Fruit fly (Drosophila melanogaster) whole organism, embryonic: Measurements from ENCODE around the gene CG1213.

Experiments used
- Abd-B ChIP-seq: fragments of 200-800 bp; sonication (Bioruptor generic); optimal IDR thresholded peaks from 2 replicates; lab custom pipeline; 2018; ENCODE audit warnings: missing biosample characterization, mild to moderate bottlenecking, missing genetic modification characterization, moderate library complexity
- CG10274 ChIP-seq: fragments of 200-800 bp; sonication (Bioruptor generic); optimal IDR thresholded peaks from 3 replicates; lab custom pipeline; 2017; ENCODE audit warnings: missing biosample characterization, mild to moderate bottlenecking, missing genetic modification characterization
- CG11696 ChIP-seq: fragments of 200-800 bp; sonication (Bioruptor generic); IDR thresholded peaks from 2 replicates; pipeline ENCODE4 v1.3.6; 2022; ENCODE audit warnings: missing biosample characterization, missing genetic modification characterization
- CG11723 ChIP-seq: fragments of 200-800 bp; sonication (Bioruptor generic); optimal IDR thresholded peaks from 2 replicates; lab custom pipeline; 2017; ENCODE audit warnings: missing biosample characterization, mild to moderate bottlenecking, missing genetic modification characterization
- CG12299 ChIP-seq: fragments of 200-800 bp; sonication (Bioruptor generic); optimal IDR thresholded peaks from 2 replicates; lab custom pipeline; 2018; ENCODE audit warnings: missing biosample characterization, mild to moderate bottlenecking, missing genetic modification characterization
- CG12744 ChIP-seq: fragments of 200-800 bp; sonication (Bioruptor generic); optimal IDR thresholded peaks from 2 replicates; lab custom pipeline; 2016; ENCODE audit warnings: missing biosample characterization, missing genetic modification characterization
- CG14014 ChIP-seq: fragments of 200-800 bp; sonication (Bioruptor generic); IDR thresholded peaks from 2 replicates; pipeline ENCODE4 v1.3.6; 2022; ENCODE audit warnings: missing biosample characterization, missing genetic modification characterization
- CG14965 ChIP-seq: fragments of 200-800 bp; sonication (Bioruptor generic); optimal IDR thresholded peaks from 2 replicates; lab custom pipeline; 2016; ENCODE audit warnings: missing biosample characterization, missing genetic modification characterization, borderline replicate concordance
- CG15696 ChIP-seq: fragments of 200-800 bp; sonication (Bioruptor generic); optimal IDR thresholded peaks from 2 replicates; lab custom pipeline; 2019; ENCODE audit warnings: missing biosample characterization, mild to moderate bottlenecking, missing genetic modification characterization, moderate library complexity
- CG1647 ChIP-seq: fragments of 200-800 bp; sonication (Bioruptor generic); optimal IDR thresholded peaks from 3 replicates; lab custom pipeline; 2016; ENCODE audit warnings: missing biosample characterization, missing genetic modification characterization
- CG17328 ChIP-seq: fragments of 200-800 bp; sonication (Bioruptor generic); IDR thresholded peaks from 2 replicates; pipeline ENCODE4 v1.3.6; 2022; ENCODE audit warnings: missing biosample characterization, missing genetic modification characterization
- CG18476 ChIP-seq: fragments of 200-800 bp; sonication (Bioruptor generic); optimal IDR thresholded peaks from 2 replicates; lab custom pipeline; 2016; ENCODE audit warnings: missing biosample characterization, mild to moderate bottlenecking, missing genetic modification characterization
- CG34376 ChIP-seq: fragments of 200-800 bp; sonication (Bioruptor generic); optimal IDR thresholded peaks from 2 replicates; lab custom pipeline; 2018; ENCODE audit warnings: missing biosample characterization, mild to moderate bottlenecking, missing genetic modification characterization
- CG3995 ChIP-seq: fragments of 200-800 bp; sonication (Bioruptor generic); optimal IDR thresholded peaks from 3 replicates; lab custom pipeline; 2016; ENCODE audit warnings: missing biosample characterization, missing genetic modification characterization
- CG4282 ChIP-seq: fragments of 200-800 bp; sonication (Bioruptor generic); optimal IDR thresholded peaks from 2 replicates; lab custom pipeline; 2016; ENCODE audit warnings: missing biosample characterization, missing genetic modification characterization
- CG4328 ChIP-seq: fragments of 200-800 bp; sonication (Bioruptor generic); optimal IDR thresholded peaks from 3 replicates; lab custom pipeline; 2017; ENCODE audit warnings: missing biosample characterization, missing genetic modification reagents, missing genetic modification characterization
- CG4424 ChIP-seq: fragments of 200-800 bp; sonication (Bioruptor generic); optimal IDR thresholded peaks from 3 replicates; lab custom pipeline; 2016; ENCODE audit warnings: missing biosample characterization, missing genetic modification characterization
- CG4617 ChIP-seq: fragments of 200-800 bp; sonication (Bioruptor generic); optimal IDR thresholded peaks from 3 replicates; lab custom pipeline; 2016; ENCODE audit warnings: missing biosample characterization, missing genetic modification characterization, borderline replicate concordance
- CG4730 ChIP-seq: fragments of 200-800 bp; sonication (Bioruptor generic); IDR thresholded peaks from 2 replicates; pipeline ENCODE4 v1.3.6; 2022; ENCODE audit warnings: missing biosample characterization, missing genetic modification characterization
- CG6272 ChIP-seq: fragments of 200-800 bp; sonication (Bioruptor generic); IDR thresholded peaks from 2 replicates; pipeline ENCODE4 v1.3.6; 2022; ENCODE audit warnings: missing biosample characterization, missing genetic modification characterization
- CG7556 ChIP-seq: fragments of 200-800 bp; sonication (Bioruptor generic); optimal IDR thresholded peaks from 2 replicates; lab custom pipeline; 2017; ENCODE audit warnings: missing biosample characterization, mild to moderate bottlenecking, missing genetic modification characterization
- CG9609 ChIP-seq: fragments of 200-800 bp; sonication (Bioruptor generic); optimal IDR thresholded peaks from 3 replicates; lab custom pipeline; 2016; ENCODE audit warnings: missing biosample characterization, missing genetic modification characterization
- CHES-1-like ChIP-seq: fragments of 200-800 bp; sonication (Bioruptor generic); optimal IDR thresholded peaks from 2 replicates; lab custom pipeline; 2016; ENCODE audit warnings: missing biosample characterization, missing genetic modification characterization
- CkIIα-i1 ChIP-seq: fragments of 200-800 bp; sonication (Bioruptor generic); IDR thresholded peaks from 2 replicates; pipeline ENCODE4 v1.3.6; 2022; ENCODE audit warnings: missing biosample characterization, missing genetic modification characterization
- E2f1 ChIP-seq: fragments of 200-800 bp; sonication (Bioruptor generic); IDR thresholded peaks from 2 replicates; pipeline ENCODE4 v1.3.6; 2022; ENCODE audit warnings: missing biosample characterization, missing genetic modification characterization
- GATAe ChIP-seq: fragments of 200-800 bp; sonication (Bioruptor generic); conservative IDR thresholded peaks from 2 replicates; pipeline ENCODE4 v1.3.6; 2022; ENCODE audit warnings: missing biosample characterization, missing genetic modification characterization
- Gsc ChIP-seq: fragments of 200-800 bp; sonication (Bioruptor generic); IDR thresholded peaks from 2 replicates; pipeline ENCODE4 v1.3.6; 2022; ENCODE audit warnings: missing biosample characterization, missing genetic modification characterization
- Hr51 ChIP-seq, 2 experiments: fragments of 200-800 bp; sonication (Bioruptor generic); optimal IDR thresholded peaks; 2 replicates in 1 of 2; 3 replicates in 1 of 2; lab custom pipeline; 2016 to 2018; ENCODE audit warnings: missing biosample characterization in 2 of 2, missing genetic modification characterization in 2 of 2, mild to moderate bottlenecking in 1 of 2, moderate library complexity in 1 of 2
- Opbp ChIP-seq: fragments of 200-800 bp; sonication (Bioruptor generic); IDR thresholded peaks from 3 replicates; pipeline ENCODE4 v1.3.6; 2022; ENCODE audit warnings: missing biosample characterization, missing genetic modification characterization; ENCODE audit not compliant: partially characterized antibody
- Ravus ChIP-seq: fragments of 200-800 bp; sonication (Bioruptor generic); IDR thresholded peaks from 2 replicates; pipeline ENCODE4 v1.3.6; 2022; ENCODE audit warnings: missing biosample characterization, missing genetic modification characterization
- Rfx ChIP-seq: fragments of 200-800 bp; sonication (Bioruptor generic); IDR thresholded peaks from 2 replicates; pipeline ENCODE4 v1.3.6; 2022; ENCODE audit warnings: missing biosample characterization, missing genetic modification characterization
- Six4 ChIP-seq: fragments of 200-800 bp; sonication (Bioruptor generic); optimal IDR thresholded peaks from 2 replicates; lab custom pipeline; 2016; ENCODE audit warnings: missing biosample characterization, missing genetic modification characterization
- Trl ChIP-seq, 3 experiments: fragments of >200 bp in 2 of 3; fragments of 200-800 bp in 1 of 3; sonication (Bioruptor generic) in 1 of 3; optimal IDR thresholded peaks; 2 replicates in 1 of 3; 3 replicates in 2 of 3; lab custom pipeline; 2016 to 2017; ENCODE audit warnings: missing biosample characterization in 1 of 3, missing genetic modification characterization in 1 of 3
- ap ChIP-seq: fragments of 200-800 bp; sonication (Bioruptor generic); IDR thresholded peaks from 2 replicates; pipeline ENCODE4 v1.3.6; 2022; ENCODE audit warnings: missing biosample characterization, missing genetic modification characterization
- ase ChIP-seq: fragments of 200-800 bp; sonication (Bioruptor generic); IDR thresholded peaks from 3 replicates; pipeline ENCODE4 v1.3.6; 2022; ENCODE audit warnings: missing biosample characterization, missing genetic modification characterization
- cato ChIP-seq: fragments of 200-800 bp; sonication (Bioruptor generic); optimal IDR thresholded peaks from 2 replicates; lab custom pipeline; 2016; ENCODE audit warnings: missing biosample characterization, missing genetic modification characterization, borderline replicate concordance
- crc ChIP-seq: fragments of 200-800 bp; sonication (Bioruptor generic); optimal IDR thresholded peaks from 2 replicates; lab custom pipeline; 2016; ENCODE audit warnings: missing biosample characterization, missing genetic modification characterization
- disco-r ChIP-seq: fragments of 200-800 bp; sonication (Bioruptor generic); optimal IDR thresholded peaks from 2 replicates; lab custom pipeline; 2016; ENCODE audit warnings: missing biosample characterization, missing genetic modification characterization
- esg ChIP-seq: fragments of 200-800 bp; sonication (Bioruptor generic); conservative IDR thresholded peaks from 2 replicates; pipeline ENCODE4 v1.3.6; 2022; ENCODE audit warnings: missing biosample characterization, missing genetic modification characterization
- fd96Cb ChIP-seq: fragments of 200-800 bp; sonication (Bioruptor generic); optimal IDR thresholded peaks from 2 replicates; lab custom pipeline; 2018; ENCODE audit warnings: missing biosample characterization, mild to moderate bottlenecking, missing genetic modification characterization, moderate library complexity
- grau ChIP-seq: fragments of 200-800 bp; optimal IDR thresholded peaks from 3 replicates; lab custom pipeline; 2019; ENCODE audit warnings: missing biosample characterization, mild to moderate bottlenecking, missing genetic modification characterization, moderate library complexity
- ind ChIP-seq: fragments of 200-800 bp; sonication (Bioruptor generic); optimal IDR thresholded peaks from 3 replicates; lab custom pipeline; 2016; ENCODE audit warnings: missing biosample characterization, missing genetic modification characterization
- kay ChIP-seq: fragments of 200-800 bp; sonication (Bioruptor generic); optimal IDR thresholded peaks from 2 replicates; lab custom pipeline; 2016; ENCODE audit warnings: missing biosample characterization, missing genetic modification characterization
- knrl ChIP-seq: fragments of 200-800 bp; sonication (Bioruptor generic); IDR thresholded peaks from 3 replicates; pipeline ENCODE4 v1.3.6; 2022; ENCODE audit warnings: missing biosample characterization, missing genetic modification characterization; ENCODE audit not compliant: partially characterized antibody
- p53 ChIP-seq: fragments of 200-800 bp; sonication (Bioruptor generic); optimal IDR thresholded peaks from 2 replicates; lab custom pipeline; 2016; ENCODE audit warnings: missing biosample characterization, missing genetic modification characterization
- pita ChIP-seq: fragments of 200-800 bp; sonication (Bioruptor generic); optimal IDR thresholded peaks from 2 replicates; lab custom pipeline; 2017; ENCODE audit warnings: missing biosample characterization, mild to moderate bottlenecking, missing genetic modification characterization
- pnt ChIP-seq: fragments of 200-800 bp; sonication (Bioruptor generic); optimal IDR thresholded peaks from 3 replicates; lab custom pipeline; 2016; ENCODE audit warnings: missing biosample characterization, missing genetic modification characterization
- prd ChIP-seq, 3 experiments: fragments of >200 bp in 2 of 3; fragments of 200-800 bp in 1 of 3; sonication (Bioruptor generic) in 1 of 3; optimal IDR thresholded peaks in 2 of 3; IDR thresholded peaks in 1 of 3; 2 replicates in 2 of 3; 3 replicates in 1 of 3; pipeline versions ENCODE4 v1.3.6 to Lab custom; 2017 to 2022; ENCODE audit warnings: missing biosample characterization in 1 of 3, missing genetic modification characterization in 1 of 3
- shn ChIP-seq: fragments of 200-800 bp; sonication (Bioruptor generic); optimal IDR thresholded peaks from 3 replicates; lab custom pipeline; 2016; ENCODE audit warnings: missing biosample characterization, missing genetic modification characterization
- tap ChIP-seq: fragments of 200-800 bp; optimal IDR thresholded peaks from 3 replicates; lab custom pipeline; 2019; ENCODE audit warnings: missing biosample characterization, mild to moderate bottlenecking, missing genetic modification characterization, moderate library complexity

Gene CG1213

dm6 chr3R:5824456-5824855, 16.5 kb upstream of the CG1213 start, which contains the start of the genes Sec20 and dgrn (continued):
- peak; percentile 19 for TF ChIP-seq CG11723 (GFP tag; lab: Kevin White, UChicago)
- peak; percentile 43 for TF ChIP-seq CG14014 (GFP tag; lab: Robert Waterston, UW)
- peak; percentile 48 for TF ChIP-seq CHES-1-like (GFP tag; lab: Kevin White, UChicago)
- TF ChIP-seq CG6272: peak; percentile 73
- peak; percentile 80 for TF ChIP-seq CG15696 (tag; lab: Kevin White, UChicago)
- no peak for TF ChIP-seq GATAe (GFP tag; lab: Robert Waterston, UW)
- peak; percentile 60 for TF ChIP-seq Abd-B (GFP tag; lab: Kevin White, UChicago)
- TF ChIP-seq Opbp (GFP tag; lab: Robert Waterston, UW): peak; percentile 94
- TF ChIP-seq ase (GFP tag; lab: Robert Waterston, UW): no peak; the same call in 2 of the 3 replicates
- peak; percentile 42 for TF ChIP-seq E2f1 (GFP tag; lab: Robert Waterston, UW)
- peak; percentile 50 for TF ChIP-seq cato (GFP tag; lab: Kevin White, UChicago)
- peak; percentile 96 for TF ChIP-seq CG4617 (GFP tag; lab: Kevin White, UChicago)
- peak; percentile 28 for TF ChIP-seq CG12299 (tag; lab: Kevin White, UChicago)
- no peak for TF ChIP-seq crc (GFP tag; lab: Kevin White, UChicago)
- no peak for TF ChIP-seq ap
- TF ChIP-seq Six4 (GFP tag; lab: Kevin White, UChicago): peak; percentile 56
- TF ChIP-seq ind (GFP tag; lab: Kevin White, UChicago): peak; percentile 70
- no peak for TF ChIP-seq Ravus (GFP tag; lab: Robert Waterston, UW)
- TF ChIP-seq CG11696 (GFP tag; lab: Robert Waterston, UW): no peak
- TF ChIP-seq Trl (optimal IDR thresholded peaks at IDR 0.05; lab: Kevin White, UChicago): no peak
- TF ChIP-seq Trl (GFP tag; optimal IDR thresholded peaks at IDR 0.05; lab: Kevin White, UChicago): peak; percentile 14
- TF ChIP-seq CG4282 (GFP tag; lab: Kevin White, UChicago): no peak
- TF ChIP-seq CG12744 (GFP tag; lab: Kevin White, UChicago): no peak
- no peak for TF ChIP-seq Gsc (GFP tag; lab: Robert Waterston, UW)
- TF ChIP-seq CG10274 (GFP tag; lab: Kevin White, UChicago): no peak
- peak; percentile 37 for TF ChIP-seq CG9609 (GFP tag; lab: Kevin White, UChicago)
- TF ChIP-seq disco-r (GFP tag; lab: Kevin White, UChicago): no peak
- TF ChIP-seq pita (GFP tag; lab: Kevin White, UChicago): no peak
- TF ChIP-seq CG4328: peak; percentile 46
- peak; percentile 74 for TF ChIP-seq CG4424 (GFP tag; lab: Kevin White, UChicago)
- TF ChIP-seq CG34376 (GFP tag; lab: Kevin White, UChicago): peak; percentile 1
- no peak for TF ChIP-seq tap (tag; lab: Kevin White, UChicago)
- peak; percentile 78 for TF ChIP-seq Rfx (GFP tag; lab: Robert Waterston, UW)
- 0 out of 2 replicates have a peak, but pooled peaks have one; percentile 20 for TF ChIP-seq CG4730 (GFP tag; lab: Robert Waterston, UW)
- TF ChIP-seq esg (GFP tag; lab: Robert Waterston, UW): 0 out of 2 replicates have a peak, but pooled peaks have one; percentile 37
- peak; percentile 54 for TF ChIP-seq CG7556 (GFP tag; lab: Kevin White, UChicago)
- peak; percentile 61 for TF ChIP-seq CG3995 (GFP tag; lab: Kevin White, UChicago)
- no peak for TF ChIP-seq CkIIα-i1 (GFP tag; lab: Robert Waterston, UW)
- TF ChIP-seq knrl (GFP tag; lab: Robert Waterston, UW): peak; percentile 97
- TF ChIP-seq shn (GFP tag; lab: Kevin White, UChicago): no peak
- TF ChIP-seq CG18476 (GFP tag; lab: Kevin White, UChicago): peak; percentile 52
- TF ChIP-seq CG1647 (GFP tag; lab: Kevin White, UChicago): peak; percentile 67
- peak; percentile 40 to 55 for TF ChIP-seq Hr51 (GFP tag; optimal IDR thresholded peaks at IDR 0.05; lab: Kevin White, UChicago)
- TF ChIP-seq grau (tag; lab: Kevin White, UChicago): peak; percentile 74
- no peak for TF ChIP-seq p53 (GFP tag; lab: Kevin White, UChicago)
- TF ChIP-seq fd96Cb (tag; lab: Kevin White, UChicago): peak; percentile 31
- no peak for TF ChIP-seq CG17328 (GFP tag; lab: Robert Waterston, UW)
- TF ChIP-seq kay (GFP tag; lab: Kevin White, UChicago): peak; percentile 44
- TF ChIP-seq prd (optimal IDR thresholded peaks at IDR 0.05; lab: Kevin White, UChicago): no peak
- TF ChIP-seq prd (GFP tag; IDR thresholded peaks at IDR 0.05; lab: Robert Waterston, UW): peak; percentile 75
- peak; percentile 11 for TF ChIP-seq pnt (GFP tag; lab: Kevin White, UChicago)
- TF ChIP-seq CG14965: no peak
